Worm (Caenorhabditis elegans) whole organism, late embryonic: Measurements from ENCODE around the gene hrg-4.

Experiments used
- C08G9.2 ChIP-seq: sonication (generic microtip); optimal IDR thresholded peaks from 2 replicates; lab custom pipeline; 2016; ENCODE audit warnings: mild to moderate bottlenecking, missing genetic modification characterization, moderate library complexity, missing compliant biosample characterization
- ama-1 ChIP-seq: fragments of 150-350 bp; optimal IDR thresholded peaks from 2 replicates; lab custom pipeline; 2014
- ceh-9 ChIP-seq: sonication (generic microtip); optimal IDR thresholded peaks from 2 replicates; lab custom pipeline; 2016; ENCODE audit warnings: mild to moderate bottlenecking, missing genetic modification characterization, inconsistent platforms, missing compliant biosample characterization
- dmd-4 ChIP-seq: sonication (generic microtip); optimal IDR thresholded peaks from 2 replicates; lab custom pipeline; 2016; ENCODE audit warnings: borderline replicate concordance, missing genetic modification characterization, missing compliant biosample characterization
- dve-1 ChIP-seq: sonication (generic microtip); optimal IDR thresholded peaks from 2 replicates; lab custom pipeline; 2017; ENCODE audit warnings: antibody characterized with exemption, mild to moderate bottlenecking, missing genetic modification characterization, missing compliant biosample characterization
- hlh-13 ChIP-seq: fragments of 200-800 bp; sonication (Bioruptor generic); optimal IDR thresholded peaks from 2 replicates; lab custom pipeline; 2018; ENCODE audit warnings: mild to moderate bottlenecking, missing genetic modification characterization, missing compliant biosample characterization
- hlh-8 ChIP-seq: sonication (generic microtip); optimal IDR thresholded peaks from 2 replicates; lab custom pipeline; 2016; ENCODE audit warnings: missing genotype, missing genetic modification characterization, missing compliant biosample characterization
- pha-4 ChIP-seq: fragments of 150-350 bp; optimal IDR thresholded peaks from 2 replicates; lab custom pipeline; 2018; ENCODE audit warnings: missing biosample characterization, missing genetic modification reagents, missing genetic modification characterization
- ztf-16 ChIP-seq: sonication (generic microtip); optimal IDR thresholded peaks from 2 replicates; lab custom pipeline; 2017; ENCODE audit warnings: missing genetic modification characterization, missing compliant biosample characterization

ce11 chrIV:11019962-11020550 lies 10.7 kb downstream of the hrg-4 start, which contains the start of gene F13H10.8:
- TF ChIP-seq dmd-4 (tag; lab: Kevin White, UChicago) (no peak), dve-1 (no peak), ztf-16 (tag; lab: Kevin White, UChicago) (no peak), ceh-9 (no peak), hlh-13 (no peak), pha-4 (no peak), hlh-8 (tag; lab: Kevin White, UChicago) (no peak), ama-1 (lab: Kevin White, UChicago) (no peak), C08G9.2 (tag; lab: Kevin White, UChicago) (no peak)
